Fruit fly (Drosophila melanogaster) whole organism, pupa: Measurements from ENCODE around the gene CG33253.

Experiments used
- CG10348 ChIP-seq: fragments of 200-800 bp; sonication (Bioruptor generic); IDR thresholded peaks from 2 replicates; pipeline ENCODE4 v1.3.6; 2022; ENCODE audit warnings: missing biosample characterization, missing genetic modification characterization
- CG12605 ChIP-seq: fragments of 200-800 bp; sonication (Bioruptor generic); IDR thresholded peaks from 2 replicates; pipeline ENCODE4 v1.3.6; 2022; ENCODE audit warnings: missing biosample characterization, missing genetic modification characterization
- CG13204 ChIP-seq: fragments of 200-800 bp; sonication (Bioruptor generic); optimal IDR thresholded peaks from 2 replicates; lab custom pipeline; 2018; ENCODE audit warnings: missing biosample characterization, mild to moderate bottlenecking, missing genetic modification characterization, moderate library complexity
- CG14655 ChIP-seq: fragments of 200-800 bp; sonication (Bioruptor generic); optimal IDR thresholded peaks from 3 replicates; lab custom pipeline; 2017; ENCODE audit warnings: mild to moderate bottlenecking, missing biosample characterization, missing genetic modification reagents, missing genetic modification characterization
- CG15710 ChIP-seq: fragments of 200-800 bp; sonication (Bioruptor generic); optimal IDR thresholded peaks from 2 replicates; lab custom pipeline; 2018; ENCODE audit warnings: missing biosample characterization, mild to moderate bottlenecking, missing genetic modification characterization, moderate library complexity
- CG17806 ChIP-seq: fragments of 200-800 bp; sonication (Bioruptor generic); optimal IDR thresholded peaks from 2 replicates; lab custom pipeline; 2018; ENCODE audit warnings: missing biosample characterization, mild to moderate bottlenecking, missing genetic modification characterization, moderate library complexity
- CG32121 ChIP-seq: fragments of 200-800 bp; sonication (Bioruptor generic); IDR thresholded peaks from 2 replicates; pipeline ENCODE4 v1.3.6; 2022; ENCODE audit warnings: missing biosample characterization, missing genetic modification characterization
- CG34367 ChIP-seq: fragments of 200-800 bp; sonication (Bioruptor generic); optimal IDR thresholded peaks from 2 replicates; lab custom pipeline; 2018; ENCODE audit warnings: missing biosample characterization, mild to moderate bottlenecking, missing genetic modification characterization
- CG4496 ChIP-seq: fragments of 200-800 bp; sonication (Bioruptor generic); IDR thresholded peaks from 3 replicates; pipeline ENCODE4 v1.3.6; 2022; ENCODE audit warnings: missing biosample characterization, missing genetic modification characterization
- CG8159 ChIP-seq: fragments of 200-800 bp; sonication (Bioruptor generic); optimal IDR thresholded peaks from 3 replicates; lab custom pipeline; 2018; ENCODE audit warnings: missing biosample characterization, mild to moderate bottlenecking, missing genetic modification characterization, moderate library complexity
- CG8301 ChIP-seq: fragments of 200-800 bp; sonication (Bioruptor generic); optimal IDR thresholded peaks from 2 replicates; lab custom pipeline; 2018; ENCODE audit warnings: missing biosample characterization, mild to moderate bottlenecking, missing genetic modification characterization
- CG9948 ChIP-seq: fragments of 200-800 bp; sonication (Bioruptor generic); optimal IDR thresholded peaks from 2 replicates; lab custom pipeline; 2018; ENCODE audit warnings: missing biosample characterization, mild to moderate bottlenecking, missing genetic modification characterization, moderate library complexity
- D1 ChIP-seq: fragments of 200-800 bp; sonication (Bioruptor generic); optimal IDR thresholded peaks from 2 replicates; lab custom pipeline; 2018; ENCODE audit warnings: missing biosample characterization, mild to moderate bottlenecking, missing genetic modification characterization, moderate library complexity
- EcR ChIP-seq: fragments of 200-800 bp; sonication (Bioruptor generic); optimal IDR thresholded peaks from 3 replicates; lab custom pipeline; 2019; ENCODE audit warnings: missing biosample characterization, missing genetic modification characterization, mild to moderate bottlenecking, moderate library complexity, missing genetic modification reagents
- Ets98B ChIP-seq: fragments of 200-800 bp; sonication (Bioruptor generic); IDR thresholded peaks from 2 replicates; pipeline ENCODE4 v1.3.6; 2022; ENCODE audit warnings: missing biosample characterization, missing genetic modification characterization
- Pif1A ChIP-seq: fragments of 200-800 bp; sonication (Bioruptor generic); optimal IDR thresholded peaks from 3 replicates; lab custom pipeline; 2016; ENCODE audit warnings: missing biosample characterization, missing genetic modification characterization
- Pif1B ChIP-seq: fragments of 200-800 bp; sonication (Bioruptor generic); optimal IDR thresholded peaks from 3 replicates; lab custom pipeline; 2016; ENCODE audit warnings: missing biosample characterization, missing genetic modification characterization
- Snoo ChIP-seq: fragments of 200-800 bp; sonication (Bioruptor generic); optimal IDR thresholded peaks from 3 replicates; lab custom pipeline; 2017; ENCODE audit warnings: missing biosample characterization, mild to moderate bottlenecking, missing genetic modification characterization, inconsistent platforms
- fd96Ca ChIP-seq: fragments of 200-800 bp; sonication (Bioruptor generic); IDR thresholded peaks from 3 replicates; pipeline ENCODE4 v1.3.6; 2022; ENCODE audit warnings: missing biosample characterization, missing genetic modification characterization
- gl ChIP-seq: fragments of 200-800 bp; sonication (Bioruptor generic); optimal IDR thresholded peaks from 2 replicates; lab custom pipeline; 2018; ENCODE audit warnings: missing biosample characterization, mild to moderate bottlenecking, missing genetic modification characterization
- rn ChIP-seq: fragments of 200-800 bp; sonication (Bioruptor generic); IDR thresholded peaks from 2 replicates; pipeline ENCODE4 v1.3.6; 2022; ENCODE audit warnings: missing biosample characterization, missing genetic modification characterization

CG33253 gene

DNA sequence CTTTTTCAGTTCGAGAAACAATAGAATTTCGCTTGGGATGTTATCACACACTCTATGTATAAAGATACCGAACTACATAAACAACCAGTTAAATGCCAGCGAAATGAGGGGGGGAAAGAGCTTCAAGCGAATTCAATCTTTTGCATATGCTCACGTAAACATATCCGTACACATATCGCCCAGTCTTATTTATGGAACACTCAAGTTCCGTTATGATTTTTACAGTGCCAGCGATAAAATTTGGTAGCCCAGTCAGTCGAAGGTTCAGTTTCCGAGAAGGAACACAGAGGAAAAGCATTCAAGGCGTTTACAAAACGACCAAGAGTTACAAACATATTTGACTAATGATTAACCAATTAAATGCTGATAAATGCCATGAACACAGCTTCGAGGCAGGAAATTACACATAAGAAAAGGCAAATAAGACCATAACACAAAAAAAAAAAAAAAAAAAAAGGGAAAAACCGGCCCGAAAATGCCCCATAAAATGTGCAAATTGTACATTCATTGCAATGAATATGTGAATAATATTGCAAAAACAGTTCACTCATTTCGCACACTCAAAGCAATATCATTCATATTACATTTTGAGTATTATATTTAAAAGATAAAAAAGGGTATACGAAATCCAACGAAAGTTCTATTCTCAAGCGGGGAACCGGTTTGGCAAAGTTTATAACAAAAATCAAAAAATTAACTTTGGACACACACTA, 34.3 kb upstream of the CG33253 start:
- no peak for TF ChIP-seq CG34367 (tag; lab: Kevin White, UChicago)
- TF ChIP-seq rn (GFP tag; lab: Robert Waterston, UW): no peak
- TF ChIP-seq CG9948 (tag; lab: Kevin White, UChicago): no peak
- no peak for TF ChIP-seq CG8159 (tag; lab: Kevin White, UChicago)
- no peak for TF ChIP-seq Pif1B (GFP tag; lab: Kevin White, UChicago)
- TF ChIP-seq CG12605: no peak
- no peak for TF ChIP-seq CG8301 (tag; lab: Kevin White, UChicago)
- TF ChIP-seq EcR (GFP tag; lab: Kevin White, UChicago): no peak
- TF ChIP-seq D1 (tag; lab: Kevin White, UChicago): no peak
- no peak for TF ChIP-seq gl (tag; lab: Kevin White, UChicago)
- no peak for TF ChIP-seq CG10348
- no peak for TF ChIP-seq Ets98B (GFP tag; lab: Robert Waterston, UW)
- TF ChIP-seq Pif1A: no peak

dm6 chrX:19149511-19149876, 33.7 kb upstream of the CG33253 start:
- TF ChIP-seq Ets98B (GFP tag; lab: Robert Waterston, UW): no peak
- TF ChIP-seq CG4496: no peak
- TF ChIP-seq CG14655 (GFP tag; lab: Kevin White, UChicago): no peak
- TF ChIP-seq Pif1B (GFP tag; lab: Kevin White, UChicago): no peak
- TF ChIP-seq Snoo (tag; lab: Kevin White, UChicago): no peak

DNA sequence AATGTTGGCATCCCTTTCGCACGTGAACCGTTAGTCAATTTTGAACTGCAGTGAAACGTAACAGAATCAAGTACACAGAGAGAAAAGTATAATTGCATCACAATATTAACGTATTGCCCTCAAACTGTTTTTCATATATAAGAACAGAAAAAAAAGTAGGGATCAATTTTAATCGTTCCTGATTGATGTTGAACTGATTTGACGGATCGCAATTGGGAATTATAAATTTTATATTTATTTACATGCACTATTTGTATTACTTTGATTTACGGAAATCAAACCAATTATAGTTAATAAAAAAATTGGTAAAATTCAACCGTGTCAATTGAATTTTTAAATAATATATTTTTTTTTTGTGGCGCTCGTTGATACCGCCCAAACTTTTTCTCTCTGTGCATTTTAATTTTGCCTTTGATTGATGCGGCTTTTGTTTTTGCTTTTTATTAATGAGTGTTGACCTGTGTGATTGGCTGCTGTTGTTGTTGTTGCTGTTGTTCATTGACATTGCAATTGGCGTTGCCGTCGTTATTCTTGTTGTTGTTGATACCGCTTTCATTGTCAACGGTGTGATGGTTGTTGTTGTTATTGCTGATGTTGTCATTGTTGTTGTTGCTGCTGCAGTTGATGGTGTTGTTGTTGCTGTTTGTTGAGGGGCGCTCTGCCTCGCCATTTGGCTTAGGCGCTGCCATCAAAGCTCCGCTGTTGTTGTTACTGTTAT, 30.5 kb upstream of the CG33253 start:
- TF ChIP-seq CG17806 (tag; lab: Kevin White, UChicago): peak; percentile 69
- TF ChIP-seq CG34367 (tag; lab: Kevin White, UChicago): peak; percentile 47
- TF ChIP-seq Pif1A: peak; percentile 39
- TF ChIP-seq CG9948 (tag; lab: Kevin White, UChicago): peak; percentile 73
- peak; percentile 49; the same call in 1 of the 3 replicates for TF ChIP-seq CG4496
- TF ChIP-seq CG12605: no peak
- peak; percentile 70 for TF ChIP-seq CG14655 (GFP tag; lab: Kevin White, UChicago)
- TF ChIP-seq CG8159 (tag; lab: Kevin White, UChicago): peak; percentile 75
- peak; percentile 42 for TF ChIP-seq Pif1B (GFP tag; lab: Kevin White, UChicago)
- TF ChIP-seq rn (GFP tag; lab: Robert Waterston, UW): no peak
- peak; percentile 5 for TF ChIP-seq D1 (tag; lab: Kevin White, UChicago)
- TF ChIP-seq CG10348: 0 out of 2 replicates have a peak, but pooled peaks have one; percentile 22
- no peak for TF ChIP-seq EcR (GFP tag; lab: Kevin White, UChicago)
- TF ChIP-seq CG8301 (tag; lab: Kevin White, UChicago): peak; percentile 41
- TF ChIP-seq gl (tag; lab: Kevin White, UChicago): no peak
- peak; percentile 41; the same call in 1 of the 2 replicates for TF ChIP-seq CG32121 (GFP tag; lab: Robert Waterston, UW)
- TF ChIP-seq CG15710 (tag; lab: Kevin White, UChicago): peak; percentile 68
- no peak for TF ChIP-seq CG13204 (GFP tag; lab: Kevin White, UChicago)
- peak; percentile 79 for TF ChIP-seq Snoo (tag; lab: Kevin White, UChicago)
- no peak for TF ChIP-seq fd96Ca (GFP tag; lab: Robert Waterston, UW)
- no peak for TF ChIP-seq Ets98B (GFP tag; lab: Robert Waterston, UW)

DNA sequence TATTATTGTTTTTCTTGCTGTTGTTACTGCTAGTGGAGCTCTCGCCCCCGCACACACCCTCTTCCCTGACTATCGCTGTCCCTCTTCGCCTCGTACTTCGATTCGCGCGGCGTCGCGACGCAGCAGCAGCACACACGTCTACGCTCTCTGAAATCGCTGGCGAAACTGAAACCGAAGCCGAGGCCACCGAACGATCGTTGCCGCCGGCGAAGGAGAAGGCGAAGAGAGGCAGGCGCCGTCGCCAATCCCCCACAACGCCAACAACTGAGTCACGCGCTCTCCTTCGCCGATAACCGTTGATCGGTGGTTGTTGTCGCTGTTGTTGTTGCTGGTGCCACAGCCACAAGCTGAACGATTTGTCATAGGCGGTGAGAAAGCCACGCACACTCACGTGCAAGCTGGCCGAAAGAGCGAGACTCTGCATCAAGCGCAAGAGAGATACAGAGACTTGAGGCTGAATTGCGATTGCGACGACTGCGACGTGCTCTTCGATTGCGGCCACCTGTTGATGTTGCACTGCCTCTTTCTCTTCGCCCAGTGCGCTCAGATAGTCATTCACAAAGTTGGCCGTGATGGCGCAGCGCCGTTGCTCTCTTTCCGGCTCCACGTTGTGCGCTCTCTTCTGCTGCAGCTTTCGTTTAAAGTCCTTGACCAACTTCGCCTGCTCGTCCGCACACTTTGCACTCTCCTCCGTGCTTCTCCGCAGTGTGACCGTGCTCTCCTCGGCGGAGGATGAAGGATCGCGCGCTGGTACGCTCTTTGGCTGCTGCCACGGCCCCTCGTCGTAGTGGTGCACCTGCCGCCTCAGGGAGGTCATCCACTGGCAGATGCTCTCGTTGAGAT, 29.7 kb upstream of the CG33253 start:
- TF ChIP-seq CG8301 (tag; lab: Kevin White, UChicago) (no peak), fd96Ca (GFP tag; lab: Robert Waterston, UW) (peak; percentile 56; the same call in 2 of the 3 replicates), CG4496 (peak; percentile 64), D1 (tag; lab: Kevin White, UChicago) (no peak), CG13204 (GFP tag; lab: Kevin White, UChicago) (peak; percentile 79), Snoo (tag; lab: Kevin White, UChicago) (no peak), CG10348 (no peak), CG32121 (GFP tag; lab: Robert Waterston, UW) (peak; percentile 50), CG34367 (tag; lab: Kevin White, UChicago) (no peak), CG14655 (GFP tag; lab: Kevin White, UChicago) (no peak), CG17806 (tag; lab: Kevin White, UChicago) (no peak), CG9948 (tag; lab: Kevin White, UChicago) (no peak), Ets98B (GFP tag; lab: Robert Waterston, UW) (peak; percentile 46; the same call in 1 of the 2 replicates), Pif1A (no peak), Pif1B (GFP tag; lab: Kevin White, UChicago) (peak; percentile 49), EcR (GFP tag; lab: Kevin White, UChicago) (peak; percentile 82), CG15710 (tag; lab: Kevin White, UChicago) (no peak), gl (tag; lab: Kevin White, UChicago) (peak; percentile 6), CG8159 (tag; lab: Kevin White, UChicago) (no peak), rn (GFP tag; lab: Robert Waterston, UW) (no peak), CG12605 (0 out of 2 replicates have a peak, but pooled peaks have one; percentile 17)
